Fruit fly (Drosophila melanogaster): Measurements from ENCODE around the gene Nmd3.
A peak's percentile ranks its signal among the peaks of the same experiment; 100 is the strongest.

The Nmd3 gene

DNA sequence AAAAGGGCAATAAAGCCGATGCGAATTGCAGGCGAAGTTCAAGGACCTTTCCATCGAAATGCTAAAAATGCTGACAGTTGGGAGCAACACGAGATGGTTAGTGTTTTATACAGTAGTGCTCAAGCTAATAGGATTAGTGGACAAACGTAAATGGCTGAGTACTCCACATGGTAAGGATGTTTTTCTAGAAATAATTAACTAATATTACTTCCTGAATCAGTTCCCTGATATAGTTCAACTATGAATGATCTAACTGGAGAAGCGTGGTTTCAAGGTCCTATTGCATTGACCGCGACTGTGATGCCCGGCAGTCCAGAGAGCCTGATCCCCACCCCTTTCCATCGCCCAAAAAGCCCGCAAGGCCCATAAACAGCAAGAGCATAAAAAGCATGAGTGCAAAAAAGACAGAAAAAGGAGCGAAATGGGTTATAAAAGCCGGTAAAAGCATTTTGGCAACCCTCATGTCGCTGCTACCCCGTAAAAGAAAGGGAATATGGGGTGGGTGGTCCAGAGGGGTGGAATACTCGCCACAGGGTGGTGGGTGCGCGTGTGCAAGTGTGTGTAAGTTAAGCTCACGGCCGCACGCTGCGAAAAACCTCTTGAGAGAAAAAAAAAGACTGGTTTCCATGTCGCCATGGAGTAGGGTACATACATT is 50.1 kb downstream of the Nmd3 start (continued):
- TF ChIP-seq tna (GFP tag; IDR thresholded peaks at IDR 0.05; ENCODE audit: partially characterized antibody) = no peak
- no peak for TF ChIP-seq CG17912 (GFP tag; optimal IDR thresholded peaks at IDR 0.05)
- TF ChIP-seq scrt (GFP tag; optimal IDR thresholded peaks at IDR 0.05) = peak; percentile 65
- TF ChIP-seq PHDP (tag; optimal IDR thresholded peaks at IDR 0.05) = peak; percentile 61
- no peak for TF ChIP-seq Kr (GFP tag; optimal IDR thresholded peaks at IDR 0.05)
- peak; percentile 38; the same call in 1 of the 2 replicates for TF ChIP-seq chm (GFP tag; IDR thresholded peaks at IDR 0.05)
- TF ChIP-seq Oaz (GFP tag; IDR thresholded peaks at IDR 0.05) = no peak
- TF ChIP-seq gsb-n (tag; optimal IDR thresholded peaks at IDR 0.05) = peak; percentile 41
- peak; percentile 81 for TF ChIP-seq lab (GFP tag; optimal IDR thresholded peaks at IDR 0.05)
- TF ChIP-seq CG14014 (GFP tag; IDR thresholded peaks at IDR 0.05) = peak; percentile 56; the same call in 1 of the 2 replicates
- no peak for TF ChIP-seq CG6791 (GFP tag; IDR thresholded peaks at IDR 0.05; ENCODE audit: partially characterized antibody)
- peak; percentile 58 for TF ChIP-seq CG6654 (GFP tag; optimal IDR thresholded peaks at IDR 0.05)
- TF ChIP-seq CG2202 (tag; optimal IDR thresholded peaks at IDR 0.05) = peak; percentile 46
- TF ChIP-seq D19B (GFP tag; optimal IDR thresholded peaks at IDR 0.05) = peak; percentile 39
- TF ChIP-seq CG15696 (tag; optimal IDR thresholded peaks at IDR 0.05) = peak; percentile 45
- TF ChIP-seq bsh (GFP tag; optimal IDR thresholded peaks at IDR 0.05) = peak; percentile 53 to 85
- TF ChIP-seq CG11247 (GFP tag; IDR thresholded peaks at IDR 0.05) = peak; percentile 49; the same call in 1 of the 2 replicates
- peak; percentile 35 for TF ChIP-seq fu2 (GFP tag; optimal IDR thresholded peaks at IDR 0.05)
- peak; percentile 40 for TF ChIP-seq ssp (GFP tag; IDR thresholded peaks at IDR 0.05)
- peak; percentile 9 for TF ChIP-seq dm (GFP tag; optimal IDR thresholded peaks at IDR 0.05)
- peak; percentile 50 for TF ChIP-seq Antp (GFP tag; optimal IDR thresholded peaks at IDR 0.05)
- no peak for TF ChIP-seq CG18011 (GFP tag; optimal IDR thresholded peaks at IDR 0.05)
- TF ChIP-seq disco-r (GFP tag; optimal IDR thresholded peaks at IDR 0.05) = no peak
- TF ChIP-seq mirr (GFP tag; optimal IDR thresholded peaks at IDR 0.05) = no peak
- TF ChIP-seq ewg (GFP tag; optimal IDR thresholded peaks at IDR 0.05) = peak; percentile 24
- TF ChIP-seq ro (GFP tag; IDR thresholded peaks at IDR 0.05) = no peak
- TF ChIP-seq CG5245 (GFP tag; optimal IDR thresholded peaks at IDR 0.05) = peak; percentile 45
- no peak for TF ChIP-seq Bgb (GFP tag; IDR thresholded peaks at IDR 0.05; ENCODE audit: partially characterized antibody)
- TF ChIP-seq CG15073 (GFP tag; optimal IDR thresholded peaks at IDR 0.05) = peak; percentile 51
- TF ChIP-seq oc (tag; optimal IDR thresholded peaks at IDR 0.05) = peak; percentile 6
- no peak for TF ChIP-seq CG14965 (GFP tag; optimal IDR thresholded peaks at IDR 0.05; ENCODE audit: borderline replicate concordance)
- peak; percentile 37 for TF ChIP-seq Spps (tag; optimal IDR thresholded peaks at IDR 0.05)
- TF ChIP-seq az2 (GFP tag; optimal IDR thresholded peaks at IDR 0.05) = peak; percentile 65
- peak; percentile 34 for TF ChIP-seq Neu2 (GFP tag; optimal IDR thresholded peaks at IDR 0.05; ENCODE audit: borderline replicate concordance)
- no peak for TF ChIP-seq Dll (GFP tag; IDR thresholded peaks at IDR 0.05; ENCODE audit: partially characterized antibody)
- TF ChIP-seq CG13424 (tag; optimal IDR thresholded peaks at IDR 0.05) = peak; percentile 76
- TF ChIP-seq dmrt99B (tag; optimal IDR thresholded peaks at IDR 0.05) = peak; percentile 84
- no peak for TF ChIP-seq sr (GFP tag; IDR thresholded peaks at IDR 0.05)
- TF ChIP-seq Atf-2 (GFP tag; optimal IDR thresholded peaks at IDR 0.05) = peak; percentile 54
- peak; percentile 86 for TF ChIP-seq CG1603 (tag; optimal IDR thresholded peaks at IDR 0.05)
- TF ChIP-seq aop (GFP tag; IDR thresholded peaks at IDR 0.05) = no peak
- TF ChIP-seq Hmx (GFP tag; optimal IDR thresholded peaks at IDR 0.05) = no peak
- TF ChIP-seq CG1647 (GFP tag; optimal IDR thresholded peaks at IDR 0.05) = no peak
- TF ChIP-seq ash1 (GFP tag; optimal IDR thresholded peaks at IDR 0.05) = no peak
- TF ChIP-seq ftz-f1 (GFP tag; optimal IDR thresholded peaks at IDR 0.05) = no peak
- TF ChIP-seq ara (GFP tag; IDR thresholded peaks at IDR 0.05) = peak; percentile 57
- TF ChIP-seq gsb (GFP tag; IDR thresholded peaks at IDR 0.05) = peak; percentile 18; the same call in 1 of the 2 replicates
- peak; percentile 50 for TF ChIP-seq CG12299 (tag; optimal IDR thresholded peaks at IDR 0.05)
- no peak for TF ChIP-seq trh (GFP tag; optimal IDR thresholded peaks at IDR 0.05)

Data from whole organism, embryonic.